Worm (Caenorhabditis elegans) whole organism, L4 larva: ENCODE results near the gene memi-2.
A peak's percentile ranks its signal among the peaks of the same experiment; 100 is the strongest.

ENCODE experiments used
- D1046.2 ChIP-seq: fragments of 200-800 bp; sonication (Bioruptor generic); IDR thresholded peaks from 2 replicates; pipeline ENCODE4 v1.3.6; 2022; ENCODE audit warnings: missing genetic modification characterization, missing compliant biosample characterization
- F26F4.8 ChIP-seq: fragments of 200-800 bp; sonication (Bioruptor generic); conservative IDR thresholded peaks from 2 replicates; pipeline ENCODE4 v1.3.6; 2022; ENCODE audit warnings: missing genetic modification characterization, missing compliant biosample characterization
- F49E8.2 ChIP-seq: sonication (generic microtip); optimal IDR thresholded peaks from 2 replicates; lab custom pipeline; 2016; ENCODE audit warnings: missing compliant biosample characterization, mild to moderate bottlenecking, missing genetic modification characterization, borderline replicate concordance
- T20F7.1 ChIP-seq: fragments of 200-800 bp; sonication (Bioruptor generic); optimal IDR thresholded peaks from 2 replicates; lab custom pipeline; 2018; ENCODE audit warnings: mild to moderate bottlenecking, missing genetic modification characterization, missing compliant biosample characterization
- Y48G9A.11 ChIP-seq: fragments of 200-800 bp; sonication (Bioruptor generic); IDR thresholded peaks from 2 replicates; pipeline ENCODE4 v1.3.6; 2022; ENCODE audit warnings: missing genetic modification reagents, missing genetic modification characterization, missing compliant biosample characterization
- aha-1 ChIP-seq: fragments of 150-350 bp; peaks from one replicate; lab custom pipeline; 2014; ENCODE audit warnings: missing biosample characterization, missing genetic modification characterization
- ama-1 ChIP-seq: fragments of 150-350 bp; optimal IDR thresholded peaks from 2 replicates; lab custom pipeline; 2014; ENCODE audit warnings: inconsistent platforms, mixed read lengths
- attf-4 ChIP-seq: sonication (generic microtip); optimal IDR thresholded peaks from 3 replicates; lab custom pipeline; 2017; ENCODE audit warnings: missing biosample characterization, missing genetic modification characterization
- ceh-28 ChIP-seq: fragments of 150-350 bp; optimal IDR thresholded peaks from 2 replicates; lab custom pipeline; 2014; ENCODE audit warnings: missing biosample characterization, missing genetic modification reagents, missing genetic modification characterization
- ceh-82 ChIP-seq: sonication (generic microtip); optimal IDR thresholded peaks from 2 replicates; lab custom pipeline; 2017; ENCODE audit warnings: missing biosample characterization, missing genetic modification characterization
- ces-1 ChIP-seq: fragments of 150-350 bp; sonication (generic microtip); optimal IDR thresholded peaks from 4 replicates; lab custom pipeline; 2014; ENCODE audit warnings: missing biosample characterization, missing genetic modification reagents, missing genetic modification characterization
- cey-2 ChIP-seq: sonication (generic microtip); optimal IDR thresholded peaks from 3 replicates; lab custom pipeline; 2017; ENCODE audit warnings: missing genetic modification characterization, mild to moderate bottlenecking, missing compliant biosample characterization, antibody characterized with exemption, borderline replicate concordance; ENCODE audit not compliant: insufficient read depth
- dmd-8 ChIP-seq: fragments of 200-800 bp; sonication (Bioruptor generic); IDR thresholded peaks from 2 replicates; pipeline ENCODE4 v1.3.6; 2022; ENCODE audit warnings: missing genetic modification characterization, missing compliant biosample characterization
- dpl-1 ChIP-seq: fragments of 150-350 bp; optimal IDR thresholded peaks from 2 replicates; lab custom pipeline; 2014; ENCODE audit warnings: missing biosample characterization, missing genetic modification reagents, missing genetic modification characterization
- egl-27 ChIP-seq: sonication (generic microtip); optimal IDR thresholded peaks from 3 replicates; lab custom pipeline; 2017; ENCODE audit warnings: missing biosample characterization, missing genetic modification reagents, missing genetic modification characterization
- fkh-10 ChIP-seq: fragments of 150-350 bp; optimal IDR thresholded peaks from 2 replicates; lab custom pipeline; 2014; ENCODE audit warnings: missing biosample characterization, missing genetic modification reagents, missing genetic modification characterization
- gei-8 ChIP-seq: fragments of 200-800 bp; sonication (Bioruptor generic); optimal IDR thresholded peaks from 2 replicates; lab custom pipeline; 2018; ENCODE audit warnings: mild to moderate bottlenecking, missing genetic modification characterization, missing compliant biosample characterization
- hif-1 ChIP-seq, 2 experiments: sonication (generic microtip); optimal IDR thresholded peaks; 2 replicates each; lab custom pipeline; 2016 to 2017; ENCODE audit warnings: missing compliant biosample characterization in 2 of 2, missing genetic modification characterization in 2 of 2, missing genetic modification reagents in 2 of 2, missing genotype in 2 of 2, mild to moderate bottlenecking in 1 of 2
- hlh-30 ChIP-seq: sonication (generic microtip); optimal IDR thresholded peaks from 2 replicates; lab custom pipeline; 2017; ENCODE audit warnings: antibody characterized with exemption, mild to moderate bottlenecking, missing genetic modification characterization, missing compliant biosample characterization; ENCODE audit not compliant: insufficient read depth
- lim-7 ChIP-seq: fragments of 200-800 bp; sonication (Bioruptor generic); IDR thresholded peaks from 2 replicates; pipeline ENCODE4 v1.3.6; 2022; ENCODE audit warnings: missing genetic modification characterization, missing compliant biosample characterization
- lin-38 ChIP-seq: fragments of 200-800 bp; sonication (Bioruptor generic); IDR thresholded peaks from 2 replicates; pipeline ENCODE4 v1.3.6; 2022; ENCODE audit warnings: missing genetic modification reagents, missing genetic modification characterization, missing compliant biosample characterization
- lsy-2 ChIP-seq, 2 experiments: fragments of 150-350 bp in 1 of 2; sonication (generic microtip) in 1 of 2; optimal IDR thresholded peaks; 2 replicates each; lab custom pipeline; 2014 to 2017; ENCODE audit warnings: missing biosample characterization in 2 of 2, missing genetic modification characterization in 2 of 2
- mdl-1 ChIP-seq, 2 experiments: fragments of 150-350 bp in 1 of 2; sonication (generic microtip) in 1 of 2; optimal IDR thresholded peaks; 2 replicates each; lab custom pipeline; 2014 to 2017; ENCODE audit warnings: missing biosample characterization in 2 of 2, missing genetic modification characterization in 2 of 2
- mep-1 ChIP-seq: fragments of 150-350 bp; sonication (generic microtip); optimal IDR thresholded peaks from 3 replicates; lab custom pipeline; 2014; ENCODE audit warnings: missing biosample characterization, missing genetic modification characterization
- mes-2 ChIP-seq: sonication (generic microtip); optimal IDR thresholded peaks from 2 replicates; lab custom pipeline; 2016; ENCODE audit warnings: missing genotype, mild to moderate bottlenecking, missing genetic modification characterization, missing compliant biosample characterization; ENCODE audit not compliant: poor library complexity, severe bottlenecking
- mxl-3 ChIP-seq: fragments of 200-800 bp; sonication (Bioruptor generic); optimal IDR thresholded peaks from 2 replicates; lab custom pipeline; 2018; ENCODE audit warnings: mild to moderate bottlenecking, missing genetic modification characterization, missing compliant biosample characterization
- nhr-237 ChIP-seq: sonication (generic microtip); optimal IDR thresholded peaks from 2 replicates; lab custom pipeline; 2017; ENCODE audit warnings: missing biosample characterization, missing genetic modification characterization
- nhr-28 ChIP-seq: fragments of 150-350 bp; optimal IDR thresholded peaks from 2 replicates; lab custom pipeline; 2014; ENCODE audit warnings: missing biosample characterization, missing genetic modification characterization
- nhr-48 ChIP-seq: sonication (generic microtip); optimal IDR thresholded peaks from 2 replicates; lab custom pipeline; 2016; ENCODE audit warnings: mild to moderate bottlenecking, missing genetic modification characterization, missing compliant biosample characterization
- nhr-6 ChIP-seq: fragments of 150-350 bp; optimal IDR thresholded peaks from 2 replicates; lab custom pipeline; 2014; ENCODE audit warnings: missing biosample characterization, missing genetic modification characterization
- nhr-76 ChIP-seq: fragments of 150-350 bp; optimal IDR thresholded peaks from 2 replicates; lab custom pipeline; 2014; ENCODE audit warnings: missing biosample characterization, missing genetic modification characterization
- nhr-77 ChIP-seq: fragments of 150-350 bp; optimal IDR thresholded peaks from 2 replicates; lab custom pipeline; 2014; ENCODE audit warnings: missing biosample characterization, missing genetic modification characterization
- pha-4 ChIP-seq, 2 experiments: fragments of 150-350 bp in 1 of 2; fragments of 200-800 bp in 1 of 2; sonication (Bioruptor generic) in 1 of 2; IDR thresholded peaks in 1 of 2; optimal IDR thresholded peaks in 1 of 2; 2 replicates each; pipeline versions ENCODE4 v1.3.6 to Lab custom; 2014 to 2022; ENCODE audit warnings: missing genetic modification characterization in 2 of 2, missing genetic modification reagents in 2 of 2, missing biosample characterization in 1 of 2, missing compliant biosample characterization in 1 of 2
- php-3 ChIP-seq: fragments of 200-800 bp; sonication (Bioruptor generic); IDR thresholded peaks from 2 replicates; pipeline ENCODE4 v1.3.6; 2022; ENCODE audit warnings: missing genetic modification reagents, missing genetic modification characterization, missing compliant biosample characterization
- rbr-2 ChIP-seq: sonication (generic microtip); optimal IDR thresholded peaks from 2 replicates; lab custom pipeline; 2016; ENCODE audit warnings: missing genotype, missing genetic modification characterization, missing compliant biosample characterization
- spr-3 ChIP-seq: fragments of 200-800 bp; sonication (Bioruptor generic); optimal IDR thresholded peaks from 2 replicates; lab custom pipeline; 2018; ENCODE audit warnings: mild to moderate bottlenecking, missing genetic modification characterization, missing compliant biosample characterization
- tag-97 ChIP-seq: fragments of 200-800 bp; sonication (Bioruptor generic); IDR thresholded peaks from 2 replicates; pipeline ENCODE4 v1.3.6; 2022; ENCODE audit warnings: missing genetic modification characterization, missing compliant biosample characterization
- vab-7 ChIP-seq: fragments of 200-800 bp; sonication (Bioruptor generic); IDR thresholded peaks from 2 replicates; pipeline ENCODE4 v1.3.6; 2022; ENCODE audit warnings: missing genetic modification reagents, missing genetic modification characterization, missing compliant biosample characterization
- zag-1 ChIP-seq: fragments of 150-350 bp; optimal IDR thresholded peaks from 2 replicates; lab custom pipeline; 2014; ENCODE audit warnings: missing biosample characterization, missing genetic modification characterization
- zfp-2 ChIP-seq: sonication (generic microtip); optimal IDR thresholded peaks from 2 replicates; lab custom pipeline; 2016; ENCODE audit warnings: mild to moderate bottlenecking, missing genetic modification characterization, missing compliant biosample characterization
- zip-11 ChIP-seq: fragments of 200-800 bp; sonication (Bioruptor generic); IDR thresholded peaks from 2 replicates; pipeline ENCODE4 v1.3.6; 2022; ENCODE audit warnings: missing genetic modification characterization, missing compliant biosample characterization
- ztf-7 ChIP-seq: fragments of 150-350 bp; optimal IDR thresholded peaks from 2 replicates; lab custom pipeline; 2014; ENCODE audit warnings: missing biosample characterization, missing genetic modification characterization

memi-2 gene

ce11 chrIV:13377716-13378115, 22.6 kb downstream of the memi-2 start, which contains the start of gene mau-8:
mau-8 (plus strand) TSS chrIV:13378016.
- TF ChIP-seq nhr-6 (tag; lab: Kevin White, UChicago) (no peak), dpl-1 (GFP tag; lab: Kevin White, UChicago) (no peak), ztf-7 (tag; lab: Kevin White, UChicago) (no peak), mep-1 (tag; lab: Kevin White, UChicago) (no peak), egl-27 (tag; lab: Kevin White, UChicago) (no peak), attf-4 (tag; lab: Kevin White, UChicago) (no peak), ama-1 (lab: Kevin White, UChicago) (no peak), D1046.2 (GFP tag; lab: Robert Waterston, UW) (no peak), mxl-3 (GFP tag; lab: Kevin White, UChicago) (no peak), pha-4 (GFP tag; IDR thresholded peaks at IDR 0.05; lab: Robert Waterston, UW) (no peak), pha-4 (tag; optimal IDR thresholded peaks at IDR 0.05; lab: Kevin White, UChicago) (no peak), zip-11 (no peak), rbr-2 (tag; lab: Kevin White, UChicago) (no peak), lim-7 (GFP tag; lab: Robert Waterston, UW) (no peak)

DNA sequence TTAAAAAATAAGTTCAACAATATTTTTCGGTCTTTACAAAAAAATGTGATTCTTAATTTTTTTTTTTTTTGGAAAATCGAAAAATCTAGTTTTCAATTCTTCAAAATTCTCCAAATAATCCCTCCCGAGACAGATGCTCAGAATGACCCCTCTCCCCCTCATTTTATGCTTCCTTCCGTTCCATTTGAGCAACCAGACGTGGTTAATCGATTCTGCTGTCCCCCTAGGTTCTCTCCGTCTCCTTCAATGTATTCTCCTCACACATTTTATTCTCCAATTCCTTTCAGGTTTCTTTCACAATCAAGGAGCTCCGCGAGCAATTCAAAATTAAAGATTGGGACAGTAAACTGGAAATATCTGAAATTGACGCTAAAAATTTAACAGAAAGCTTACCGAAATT, 25.4 kb downstream of the memi-2 start:
- TF ChIP-seq zag-1 (tag; lab: Kevin White, UChicago) (no peak), cey-2 (tag; lab: Kevin White, UChicago) (no peak), D1046.2 (GFP tag; lab: Robert Waterston, UW) (no peak), nhr-6 (tag; lab: Kevin White, UChicago) (no peak), mdl-1 (tag; optimal IDR thresholded peaks at IDR 0.05; lab: Kevin White, UChicago) (no peak), ceh-28 (no peak), tag-97 (GFP tag; lab: Robert Waterston, UW) (no peak), F26F4.8 (no peak), lim-7 (GFP tag; lab: Robert Waterston, UW) (no peak)
- TF ChIP-seq, all 104 proteins: peak for 0

DNA sequence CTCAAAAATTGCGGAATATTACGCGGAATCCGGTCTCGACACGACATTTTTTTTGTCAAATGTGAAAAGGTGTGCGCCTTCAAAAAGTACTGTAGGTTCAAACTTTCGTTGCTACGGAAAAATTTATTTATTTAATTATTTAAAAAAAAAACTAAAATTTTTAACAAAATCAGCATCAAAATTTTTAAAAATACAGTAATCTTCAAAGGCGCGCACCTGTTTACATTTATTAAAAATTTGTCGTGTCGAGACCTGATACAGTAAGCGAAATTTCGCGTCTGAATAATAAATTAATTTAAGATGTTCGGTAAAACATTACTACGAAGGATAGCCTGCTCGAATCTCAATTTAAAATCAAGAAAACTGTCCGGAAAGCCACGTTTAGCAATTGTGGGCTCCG, 28.6 kb downstream of the memi-2 start, which contains the start of gene Y62E10A.6:
Gene Y62E10A.6 (plus strand): TSS at position 301 of the 400 bp plus-strand sequence.
- TF ChIP-seq Y48G9A.11 (GFP tag; lab: Robert Waterston, UW) = 0 out of 2 replicates have a peak, but pooled peaks have one; percentile 20
- 0 out of 2 replicates have a peak, but pooled peaks have one; percentile 13 for TF ChIP-seq lin-38 (GFP tag; lab: Robert Waterston, UW)
- TF ChIP-seq hif-1 (tag; optimal IDR thresholded peaks at IDR 0.05; lab: Kevin White, UChicago) = no peak

DNA sequence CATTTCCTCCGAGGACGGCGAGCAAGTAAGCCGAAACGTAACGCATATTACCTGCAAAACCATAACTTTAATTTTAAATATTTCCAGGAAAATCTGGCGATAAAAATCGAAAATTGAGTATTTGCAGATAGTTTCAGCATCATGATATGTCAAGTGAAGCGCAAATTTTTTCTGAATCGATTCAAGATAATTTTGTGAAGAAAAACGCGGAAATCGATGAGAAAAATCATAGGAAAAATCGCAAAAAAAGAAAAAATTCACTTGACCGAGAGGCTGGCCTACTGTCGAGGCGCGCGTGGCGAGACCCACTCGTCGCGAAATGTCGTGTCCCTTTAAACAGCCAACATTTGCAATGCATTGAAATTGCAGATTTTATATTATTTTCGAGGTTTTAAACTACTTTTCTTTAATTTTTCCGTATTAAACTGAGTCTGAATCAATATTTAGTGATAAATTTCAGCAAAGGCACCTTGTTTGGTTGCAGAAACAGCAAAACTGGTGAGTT, 30.0 kb downstream of the memi-2 start, which contains the start of the genes rla-2, popl-7 and Y62E10A.24:
Gene rla-2 (minus strand): TSS at position 51 of the 505 bp plus-strand sequence.
Gene popl-7 (plus strand): TSS at position 455 of the 505 bp plus-strand sequence.
Gene Y62E10A.24 (plus strand): TSS at position 476 of the 505 bp plus-strand sequence.
- TF ChIP-seq nhr-48 (tag; lab: Kevin White, UChicago) (no peak), php-3 (GFP tag; lab: Robert Waterston, UW) (no peak), D1046.2 (GFP tag; lab: Robert Waterston, UW) (no peak), dpl-1 (GFP tag; lab: Kevin White, UChicago) (peak; percentile 44), dmd-8 (no peak), fkh-10 (no peak), lin-38 (GFP tag; lab: Robert Waterston, UW) (peak; percentile 39; the same call in 1 of the 2 replicates), egl-27 (tag; lab: Kevin White, UChicago) (no peak), vab-7 (no peak), lsy-2 (tag; optimal IDR thresholded peaks at IDR 0.05; lab: Kevin White, UChicago) (peak in 1 of 2 experiments; percentile 75), zfp-2 (no peak), aha-1 (tag; lab: Kevin White, UChicago) (no peak), ztf-7 (tag; lab: Kevin White, UChicago) (peak; percentile 40), mep-1 (tag; lab: Kevin White, UChicago) (peak; percentile 3), nhr-28 (no peak), nhr-77 (tag; lab: Kevin White, UChicago) (peak; percentile 16), attf-4 (tag; lab: Kevin White, UChicago) (no peak), F49E8.2 (tag; lab: Kevin White, UChicago) (no peak), Y48G9A.11 (GFP tag; lab: Robert Waterston, UW) (no peak), spr-3 (no peak), nhr-237 (tag; lab: Kevin White, UChicago) (no peak), F26F4.8 (no peak), T20F7.1 (GFP tag; lab: Kevin White, UChicago) (no peak), mes-2 (tag; lab: Kevin White, UChicago) (peak; percentile 58), hlh-30 (tag; lab: Kevin White, UChicago) (peak; percentile 28), nhr-76 (tag; lab: Kevin White, UChicago) (no peak), gei-8 (GFP tag; lab: Kevin White, UChicago) (no peak), cey-2 (tag; lab: Kevin White, UChicago) (no peak), ceh-82 (no peak), rbr-2 (tag; lab: Kevin White, UChicago) (no peak), ces-1 (GFP tag; lab: Kevin White, UChicago) (no peak)
